Worm (Caenorhabditis elegans) whole organism, midembryonic: ENCODE measurements around the gene gldi-5.

Experiments used
- cog-1 ChIP-seq: sonication (generic microtip); optimal IDR thresholded peaks from 2 replicates; lab custom pipeline; 2016; ENCODE audit warnings: missing genetic modification characterization, missing compliant biosample characterization
- flt-1 ChIP-seq: fragments of 200-800 bp; sonication (Bioruptor generic); IDR thresholded peaks from 2 replicates; pipeline ENCODE4 v1.3.6; 2022; ENCODE audit warnings: missing genetic modification characterization, missing compliant biosample characterization
- klf-2 ChIP-seq: fragments of 200-800 bp; sonication (Bioruptor generic); conservative IDR thresholded peaks from 2 replicates; pipeline ENCODE4 v1.3.6; 2022; ENCODE audit warnings: missing genetic modification reagents, missing genetic modification characterization, missing compliant biosample characterization
- med-1 ChIP-seq: sonication (generic microtip); optimal IDR thresholded peaks from 2 replicates; lab custom pipeline; 2017; ENCODE audit warnings: missing genetic modification characterization, mild to moderate bottlenecking, missing compliant biosample characterization, antibody characterized with exemption, missing genetic modification reagents; ENCODE audit not compliant: insufficient read depth
- ref-1 ChIP-seq: fragments of 200-800 bp; sonication (Bioruptor generic); conservative IDR thresholded peaks from 2 replicates; pipeline ENCODE4 v1.3.6; 2022; ENCODE audit warnings: missing genetic modification reagents, missing genetic modification characterization, missing compliant biosample characterization
- tab-1 ChIP-seq: fragments of 200-800 bp; sonication (Bioruptor generic); IDR thresholded peaks from 2 replicates; pipeline ENCODE4 v1.3.6; 2022; ENCODE audit warnings: missing genetic modification characterization, missing compliant biosample characterization
- ztf-23 ChIP-seq: fragments of 200-800 bp; sonication (Bioruptor generic); IDR thresholded peaks from 2 replicates; pipeline ENCODE4 v1.3.6; 2022; ENCODE audit warnings: missing genetic modification reagents, missing genetic modification characterization, missing compliant biosample characterization

DNA sequence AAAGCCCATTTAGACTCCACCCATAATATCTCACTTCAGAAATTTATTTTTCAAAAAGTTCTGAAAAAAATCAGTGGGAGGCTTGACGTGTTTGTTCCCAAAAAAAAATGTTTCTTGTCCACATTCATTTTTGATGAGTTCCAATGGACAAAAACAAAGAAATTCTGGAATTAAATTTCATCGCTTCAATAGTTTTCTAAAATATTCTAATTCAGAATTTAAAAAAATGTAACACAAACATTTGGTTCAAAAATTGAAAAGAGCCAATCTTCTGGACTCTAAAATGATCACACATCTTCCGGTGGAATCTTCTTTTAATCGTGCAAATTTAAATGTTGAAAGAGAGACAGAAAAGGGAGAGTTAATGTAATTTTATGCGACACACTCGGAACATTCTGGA, 33.8 kb downstream of the gldi-5 start:
- TF ChIP-seq cog-1 (tag; lab: Kevin White, UChicago) (no peak), ref-1 (no peak), flt-1 (GFP tag; lab: Robert Waterston, UW) (no peak), med-1 (no peak), tab-1 (GFP tag; lab: Robert Waterston, UW) (no peak), ztf-23 (GFP tag; lab: Robert Waterston, UW) (no peak), klf-2 (GFP tag; lab: Robert Waterston, UW) (no peak)
